Fruit fly (Drosophila melanogaster) whole organism, embryonic: ENCODE data around the gene Hr96.

Experiments used
- Aef1 ChIP-seq: fragments of 200-800 bp; sonication (Bioruptor generic); IDR thresholded peaks from 3 replicates; pipeline ENCODE4 v1.3.6; 2022; ENCODE audit warnings: missing biosample characterization, missing genetic modification characterization
- Blimp-1 ChIP-seq: fragments of 200-800 bp; sonication (Bioruptor generic); optimal IDR thresholded peaks from 3 replicates; lab custom pipeline; 2018; ENCODE audit warnings: missing biosample characterization, missing genetic modification characterization, mild to moderate bottlenecking, moderate library complexity, missing genetic modification reagents
- CG10267 ChIP-seq: fragments of 200-800 bp; sonication (Bioruptor generic); optimal IDR thresholded peaks from 2 replicates; lab custom pipeline; 2018; ENCODE audit warnings: missing biosample characterization, mild to moderate bottlenecking, missing genetic modification characterization, moderate library complexity
- CG10959 ChIP-seq: fragments of 200-800 bp; sonication (Bioruptor generic); IDR thresholded peaks from 2 replicates; pipeline ENCODE4 v1.3.6; 2022; ENCODE audit warnings: missing biosample characterization, missing genetic modification characterization
- CG12104 ChIP-seq: fragments of 200-800 bp; sonication (Bioruptor generic); optimal IDR thresholded peaks from 3 replicates; lab custom pipeline; 2016; ENCODE audit warnings: missing biosample characterization, missing genetic modification characterization
- CG12659 ChIP-seq: fragments of 200-800 bp; sonication (Bioruptor generic); optimal IDR thresholded peaks from 3 replicates; lab custom pipeline; 2017; ENCODE audit warnings: mild to moderate bottlenecking, missing biosample characterization, missing genetic modification reagents, missing genetic modification characterization
- CG12942 ChIP-seq: fragments of 200-800 bp; sonication (Bioruptor generic); optimal IDR thresholded peaks from 3 replicates; lab custom pipeline; 2016; ENCODE audit warnings: missing biosample characterization, missing genetic modification characterization
- CG1529 ChIP-seq: fragments of 200-800 bp; sonication (Bioruptor generic); optimal IDR thresholded peaks from 3 replicates; lab custom pipeline; 2018; ENCODE audit warnings: missing biosample characterization, missing genetic modification characterization
- CG17361 ChIP-seq: fragments of 200-800 bp; sonication (Bioruptor generic); IDR thresholded peaks from 3 replicates; pipeline ENCODE4 v1.3.6; 2022; ENCODE audit warnings: missing biosample characterization, missing genetic modification characterization
- CG2116 ChIP-seq: fragments of 200-800 bp; sonication (Bioruptor generic); optimal IDR thresholded peaks from 3 replicates; lab custom pipeline; 2018; ENCODE audit warnings: missing biosample characterization, mild to moderate bottlenecking, missing genetic modification characterization
- CG2678 ChIP-seq: fragments of 200-800 bp; sonication (Bioruptor generic); optimal IDR thresholded peaks from 3 replicates; lab custom pipeline; 2019; ENCODE audit warnings: missing biosample characterization, mild to moderate bottlenecking, missing genetic modification characterization, moderate library complexity
- CG4854 ChIP-seq: fragments of 200-800 bp; sonication (Bioruptor generic); optimal IDR thresholded peaks from 2 replicates; lab custom pipeline; 2016; ENCODE audit warnings: missing biosample characterization, missing genetic modification characterization, inconsistent platforms
- CG6272 ChIP-seq: fragments of 200-800 bp; sonication (Bioruptor generic); IDR thresholded peaks from 2 replicates; pipeline ENCODE4 v1.3.6; 2022; ENCODE audit warnings: missing biosample characterization, missing genetic modification characterization
- CG6689 ChIP-seq: fragments of 200-800 bp; sonication (Bioruptor generic); IDR thresholded peaks from 2 replicates; pipeline ENCODE4 v1.3.6; 2022; ENCODE audit warnings: missing biosample characterization, missing genetic modification characterization
- CG6791 ChIP-seq: fragments of 200-800 bp; sonication (Bioruptor generic); IDR thresholded peaks from 3 replicates; pipeline ENCODE4 v1.3.6; 2022; ENCODE audit warnings: missing biosample characterization, missing genetic modification characterization; ENCODE audit not compliant: partially characterized antibody
- CG7372 ChIP-seq: fragments of 200-800 bp; sonication (Bioruptor generic); IDR thresholded peaks from 2 replicates; pipeline ENCODE4 v1.3.6; 2022; ENCODE audit warnings: missing biosample characterization, missing genetic modification characterization
- CG7556 ChIP-seq: fragments of 200-800 bp; sonication (Bioruptor generic); optimal IDR thresholded peaks from 2 replicates; lab custom pipeline; 2017; ENCODE audit warnings: missing biosample characterization, mild to moderate bottlenecking, missing genetic modification characterization
- CG8281 ChIP-seq: fragments of 200-800 bp; sonication (Bioruptor generic); optimal IDR thresholded peaks from 2 replicates; lab custom pipeline; 2018; ENCODE audit warnings: missing biosample characterization, mild to moderate bottlenecking, missing genetic modification characterization, moderate library complexity
- CG9817 ChIP-seq: fragments of 200-800 bp; sonication (Bioruptor generic); optimal IDR thresholded peaks from 2 replicates; lab custom pipeline; 2018; ENCODE audit warnings: missing biosample characterization, mild to moderate bottlenecking, missing genetic modification characterization, moderate library complexity
- Dfd ChIP-seq, 2 experiments: fragments of >200 bp; optimal IDR thresholded peaks; 2 replicates each; lab custom pipeline; 2017; ENCODE audit warnings: missing biosample characterization in 2 of 2, missing genetic modification characterization in 2 of 2
- Dp ChIP-seq: fragments of 200-800 bp; sonication (Bioruptor generic); optimal IDR thresholded peaks from 2 replicates; lab custom pipeline; 2018; ENCODE audit warnings: missing biosample characterization, mild to moderate bottlenecking, missing genetic modification characterization, moderate library complexity
- Eip74EF ChIP-seq, 2 experiments: fragments of 200-800 bp in 1 of 2; fragments of >200 bp in 1 of 2; sonication (Bioruptor generic) in 1 of 2; optimal IDR thresholded peaks; 2 replicates each; lab custom pipeline; 2017 to 2019; ENCODE audit warnings: missing biosample characterization in 2 of 2, missing genetic modification characterization in 2 of 2, mild to moderate bottlenecking in 1 of 2, moderate library complexity in 1 of 2
- Hand ChIP-seq: fragments of 200-800 bp; sonication (Bioruptor generic); optimal IDR thresholded peaks from 2 replicates; lab custom pipeline; 2017; ENCODE audit warnings: mild to moderate bottlenecking, missing biosample characterization, missing genetic modification reagents, missing genetic modification characterization
- HmgZ ChIP-seq: fragments of 200-800 bp; sonication (Bioruptor generic); optimal IDR thresholded peaks from 2 replicates; lab custom pipeline; 2018; ENCODE audit warnings: missing biosample characterization, mild to moderate bottlenecking, missing genetic modification characterization
- Hr3 ChIP-seq: fragments of 200-800 bp; sonication (Bioruptor generic); optimal IDR thresholded peaks from 3 replicates; lab custom pipeline; 2016; ENCODE audit warnings: missing biosample characterization, missing genetic modification characterization
- Hr51 ChIP-seq, 2 experiments: fragments of 200-800 bp; sonication (Bioruptor generic); optimal IDR thresholded peaks; 2 replicates in 1 of 2; 3 replicates in 1 of 2; lab custom pipeline; 2016 to 2018; ENCODE audit warnings: missing biosample characterization in 2 of 2, missing genetic modification characterization in 2 of 2, mild to moderate bottlenecking in 1 of 2, moderate library complexity in 1 of 2
- Meics ChIP-seq: fragments of 200-800 bp; sonication (Bioruptor generic); optimal IDR thresholded peaks from 2 replicates; lab custom pipeline; 2017; ENCODE audit warnings: missing biosample characterization, mild to moderate bottlenecking, missing genetic modification characterization
- Mrtf ChIP-seq: fragments of 200-800 bp; sonication (Bioruptor generic); IDR thresholded peaks from 3 replicates; pipeline ENCODE4 v1.3.6; 2022; ENCODE audit warnings: missing biosample characterization, missing genetic modification characterization
- NfI ChIP-seq: fragments of 200-800 bp; sonication (Bioruptor generic); optimal IDR thresholded peaks from 3 replicates; lab custom pipeline; 2018; ENCODE audit warnings: missing biosample characterization, mild to moderate bottlenecking, missing genetic modification characterization, moderate library complexity
- Oaz ChIP-seq: fragments of 200-800 bp; sonication (Bioruptor generic); IDR thresholded peaks from 2 replicates; pipeline ENCODE4 v1.3.6; 2022; ENCODE audit warnings: missing biosample characterization, missing genetic modification characterization
- Side ChIP-seq: fragments of 200-800 bp; sonication (Bioruptor generic); optimal IDR thresholded peaks from 2 replicates; lab custom pipeline; 2016; ENCODE audit warnings: missing biosample characterization, missing genetic modification characterization
- Trl ChIP-seq, 3 experiments: fragments of >200 bp in 2 of 3; fragments of 200-800 bp in 1 of 3; sonication (Bioruptor generic) in 1 of 3; optimal IDR thresholded peaks; 2 replicates in 1 of 3; 3 replicates in 2 of 3; lab custom pipeline; 2016 to 2017; ENCODE audit warnings: missing biosample characterization in 1 of 3, missing genetic modification characterization in 1 of 3
- ase ChIP-seq: fragments of 200-800 bp; sonication (Bioruptor generic); IDR thresholded peaks from 3 replicates; pipeline ENCODE4 v1.3.6; 2022; ENCODE audit warnings: missing biosample characterization, missing genetic modification characterization
- br ChIP-seq: fragments of >200 bp; optimal IDR thresholded peaks from 2 replicates; lab custom pipeline; 2017
- da ChIP-seq: fragments of 200-800 bp; sonication (Bioruptor generic); optimal IDR thresholded peaks from 2 replicates; lab custom pipeline; 2016; ENCODE audit warnings: missing biosample characterization, missing genetic modification characterization
- gcm ChIP-seq: fragments of 200-800 bp; sonication (Bioruptor generic); optimal IDR thresholded peaks from 2 replicates; lab custom pipeline; 2019; ENCODE audit warnings: missing biosample characterization, mild to moderate bottlenecking, missing genetic modification characterization, moderate library complexity
- gsb-n ChIP-seq: fragments of 200-800 bp; sonication (Bioruptor generic); optimal IDR thresholded peaks from 3 replicates; lab custom pipeline; 2018; ENCODE audit warnings: missing biosample characterization, mild to moderate bottlenecking, missing genetic modification characterization
- lmd ChIP-seq: fragments of 200-800 bp; sonication (Bioruptor generic); IDR thresholded peaks from 2 replicates; pipeline ENCODE4 v1.3.6; 2022; ENCODE audit warnings: missing biosample characterization, missing genetic modification characterization
- mam ChIP-seq: fragments of 200-800 bp; sonication (Bioruptor generic); optimal IDR thresholded peaks from 3 replicates; lab custom pipeline; 2016; ENCODE audit warnings: missing biosample characterization, missing genetic modification characterization
- nom ChIP-seq: fragments of 200-800 bp; sonication (Bioruptor generic); optimal IDR thresholded peaks from 2 replicates; lab custom pipeline; 2017; ENCODE audit warnings: missing biosample characterization, missing genetic modification characterization, mild to moderate bottlenecking, moderate library complexity, missing genetic modification reagents
- pb ChIP-seq: fragments of 200-800 bp; sonication (Bioruptor generic); optimal IDR thresholded peaks from 3 replicates; lab custom pipeline; 2016; ENCODE audit warnings: missing biosample characterization, missing genetic modification characterization
- pum ChIP-seq: fragments of 200-800 bp; sonication (Bioruptor generic); optimal IDR thresholded peaks from 2 replicates; lab custom pipeline; 2016; ENCODE audit warnings: missing biosample characterization, missing genetic modification characterization
- sr ChIP-seq: fragments of 200-800 bp; sonication (Bioruptor generic); IDR thresholded peaks from 3 replicates; pipeline ENCODE4 v1.3.6; 2022; ENCODE audit warnings: missing biosample characterization, missing genetic modification characterization
- stc ChIP-seq: fragments of 200-800 bp; sonication (Bioruptor generic); IDR thresholded peaks from 2 replicates; pipeline ENCODE4 v1.3.6; 2022; ENCODE audit warnings: missing biosample characterization, missing genetic modification characterization
- tin ChIP-seq: fragments of 200-800 bp; sonication (Bioruptor generic); optimal IDR thresholded peaks from 3 replicates; lab custom pipeline; 2016; ENCODE audit warnings: missing biosample characterization, missing genetic modification characterization
- trem ChIP-seq: fragments of 200-800 bp; optimal IDR thresholded peaks from 3 replicates; lab custom pipeline; 2019; ENCODE audit warnings: missing biosample characterization, mild to moderate bottlenecking, missing genetic modification characterization, moderate library complexity
- ttk ChIP-seq: fragments of 200-800 bp; sonication (Bioruptor generic); IDR thresholded peaks from 2 replicates; pipeline ENCODE4 v2.1.2; 2022; ENCODE audit warnings: missing biosample characterization, missing genetic modification characterization
- wdn ChIP-seq: fragments of 200-800 bp; sonication (Bioruptor generic); IDR thresholded peaks from 2 replicates; pipeline ENCODE4 v1.3.6; 2022; ENCODE audit warnings: missing biosample characterization, missing genetic modification characterization

Gene Hr96

dm6 chr3R:24983537-24984501 lies 41.2 kb upstream of the Hr96 start, which contains the start of gene tnc:
TSS of gene tnc (plus strand) at chr3R:24984384.
- TF ChIP-seq CG6272: no peak
- peak; percentile 28 for TF ChIP-seq gsb-n (tag; lab: Kevin White, UChicago)
- no peak for TF ChIP-seq ase (GFP tag; lab: Robert Waterston, UW)
- TF ChIP-seq pb (GFP tag; lab: Kevin White, UChicago): no peak
- peak; percentile 30; the same call in 1 of the 3 replicates for TF ChIP-seq Aef1 (GFP tag; lab: Robert Waterston, UW)
- TF ChIP-seq Side (GFP tag; lab: Kevin White, UChicago): no peak
- TF ChIP-seq br (lab: Kevin White, UChicago): no peak
- TF ChIP-seq wdn: no peak
- peak; percentile 85 for TF ChIP-seq CG2678 (tag; lab: Kevin White, UChicago)
- TF ChIP-seq CG10267 (tag; lab: Kevin White, UChicago): peak; percentile 42
- TF ChIP-seq CG6689 (GFP tag; lab: Robert Waterston, UW): 0 out of 2 replicates have a peak, but pooled peaks have one; percentile 57
- TF ChIP-seq Trl (optimal IDR thresholded peaks at IDR 0.05; lab: Kevin White, UChicago): no peak
- no peak for TF ChIP-seq Trl (GFP tag; optimal IDR thresholded peaks at IDR 0.05; lab: Kevin White, UChicago)
- peak; percentile 42 for TF ChIP-seq NfI (GFP tag; lab: Kevin White, UChicago)
- TF ChIP-seq gcm: peak; percentile 33
- TF ChIP-seq Oaz (GFP tag; lab: Robert Waterston, UW): 0 out of 2 replicates have a peak, but pooled peaks have one; percentile 18
- no peak for TF ChIP-seq Dp (GFP tag; lab: Kevin White, UChicago)
- peak in 1 of 2 experiments; percentile 55 for TF ChIP-seq Eip74EF (GFP tag; optimal IDR thresholded peaks at IDR 0.05; lab: Kevin White, UChicago)
- TF ChIP-seq mam (GFP tag; lab: Kevin White, UChicago): no peak
- TF ChIP-seq CG10959 (GFP tag; lab: Robert Waterston, UW): no peak
- TF ChIP-seq da: no peak
- TF ChIP-seq CG2116: peak; percentile 3
- no peak for TF ChIP-seq CG7372 (GFP tag; lab: Robert Waterston, UW)
- peak in 1 of 2 experiments; percentile 54 for TF ChIP-seq Dfd (GFP tag; optimal IDR thresholded peaks at IDR 0.05; lab: Kevin White, UChicago)
- TF ChIP-seq Mrtf: no peak
- peak; percentile 86 for TF ChIP-seq CG7556 (GFP tag; lab: Kevin White, UChicago)
- no peak for TF ChIP-seq pum (GFP tag; lab: Kevin White, UChicago)
- no peak for TF ChIP-seq sr (GFP tag; lab: Robert Waterston, UW)
- TF ChIP-seq CG1529 (GFP tag; lab: Kevin White, UChicago): peak; percentile 31
- TF ChIP-seq trem (tag; lab: Kevin White, UChicago): peak; percentile 24
- peak; percentile 53 for TF ChIP-seq Hand (GFP tag; lab: Kevin White, UChicago)
- no peak for TF ChIP-seq ttk (GFP tag; lab: Robert Waterston, UW)
- peak; percentile 47 for TF ChIP-seq Blimp-1
- no peak for TF ChIP-seq CG4854
- TF ChIP-seq CG8281: no peak
- no peak for TF ChIP-seq CG6791 (GFP tag; lab: Robert Waterston, UW)
- peak in 1 of 2 experiments; percentile 72 for TF ChIP-seq Hr51 (GFP tag; optimal IDR thresholded peaks at IDR 0.05; lab: Kevin White, UChicago)
- TF ChIP-seq CG12104: peak; percentile 9
- TF ChIP-seq CG17361: peak; percentile 75
- TF ChIP-seq lmd (GFP tag; lab: Robert Waterston, UW): peak; percentile 39; the same call in 1 of the 2 replicates
- TF ChIP-seq stc (GFP tag; lab: Robert Waterston, UW): peak; percentile 36; the same call in 1 of the 2 replicates
- peak; percentile 11 for TF ChIP-seq nom (GFP tag; lab: Kevin White, UChicago)
- TF ChIP-seq CG12659: peak; percentile 39
- peak; percentile 44 for TF ChIP-seq Hr3 (GFP tag; lab: Kevin White, UChicago)
- TF ChIP-seq CG12942: peak; percentile 16
- TF ChIP-seq Meics (GFP tag; lab: Kevin White, UChicago): peak; percentile 71
- TF ChIP-seq HmgZ (tag; lab: Kevin White, UChicago): peak; percentile 14
- TF ChIP-seq tin (GFP tag; lab: Kevin White, UChicago): peak; percentile 15
- TF ChIP-seq CG9817 (tag; lab: Kevin White, UChicago): peak; percentile 34
